Worm (Caenorhabditis elegans): ENCODE results near the gene daf-2.

Gene daf-2

DNA sequence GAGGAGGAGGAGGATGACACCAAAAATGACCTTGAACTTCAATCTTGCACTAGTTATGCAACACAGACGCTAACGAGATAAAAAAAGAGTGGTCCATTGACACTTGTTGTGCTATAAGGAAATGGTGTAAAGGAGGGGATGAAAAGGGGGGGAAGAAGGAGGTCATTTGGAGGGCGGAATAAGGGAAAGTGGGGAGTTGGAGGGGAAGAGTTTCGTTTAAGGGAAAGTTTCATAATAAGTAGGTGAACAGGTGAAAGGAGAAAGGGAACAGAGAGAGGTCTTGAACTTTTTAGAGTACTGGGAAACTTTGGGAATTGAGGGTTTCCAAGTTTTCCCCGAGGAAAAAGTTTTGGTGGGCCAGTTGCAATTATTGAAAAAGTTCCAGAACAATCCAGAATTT is 7.3 kb upstream of the daf-2 start:
- TF ChIP-seq W03F9.2 (tag; optimal IDR thresholded peaks at IDR 0.05) (no peak), dao-5 (tag; optimal IDR thresholded peaks at IDR 0.05) (no peak), him-1 (tag; optimal IDR thresholded peaks at IDR 0.05) (no peak)

ce11 chrIII:3047040-3047439 is 6.4 kb upstream of the daf-2 start, which contains the start of gene cutl-25:
Gene cutl-25 (minus strand): TSS chrIII:3047140.
- no peak for TF ChIP-seq dao-5 (tag; optimal IDR thresholded peaks at IDR 0.05)
- no peak for TF ChIP-seq him-1 (tag; optimal IDR thresholded peaks at IDR 0.05)
- TF ChIP-seq W03F9.2 (tag; optimal IDR thresholded peaks at IDR 0.05), result no peak

ce11 chrIII:3037346-3037745 is 3.3 kb downstream of the daf-2 start:
- no peak for TF ChIP-seq him-1 (tag; optimal IDR thresholded peaks at IDR 0.05)

DNA sequence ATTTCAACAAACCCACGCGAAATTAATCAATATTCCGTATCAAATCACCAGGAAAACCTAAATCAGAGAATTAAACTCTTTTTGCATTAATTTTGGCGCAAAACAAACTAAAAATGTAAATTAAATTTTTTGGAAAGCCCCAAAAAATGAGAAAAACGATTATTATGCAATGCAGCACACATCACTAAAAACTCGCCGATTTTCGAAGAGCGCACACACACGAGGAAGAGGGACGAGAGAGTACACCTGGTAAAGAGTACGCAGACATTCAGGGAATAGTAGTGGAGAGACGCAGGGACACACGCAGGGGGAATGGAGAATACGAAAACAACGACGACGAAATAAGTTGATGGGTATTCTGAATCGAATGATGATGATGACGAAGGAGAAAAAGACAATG is 4.7 kb downstream of the daf-2 start:
- no peak for TF ChIP-seq dao-5 (tag; optimal IDR thresholded peaks at IDR 0.05)
- no peak for TF ChIP-seq him-1 (tag; optimal IDR thresholded peaks at IDR 0.05)
- no peak for TF ChIP-seq W03F9.2 (tag; optimal IDR thresholded peaks at IDR 0.05)

ce11 chrIII:3034458-3034857 is 6.2 kb downstream of the daf-2 start:
- TF ChIP-seq dao-5 (tag; optimal IDR thresholded peaks at IDR 0.05), result no peak
- TF ChIP-seq W03F9.2 (tag; optimal IDR thresholded peaks at IDR 0.05), result no peak
- no peak for TF ChIP-seq him-1 (tag; optimal IDR thresholded peaks at IDR 0.05)

DNA sequence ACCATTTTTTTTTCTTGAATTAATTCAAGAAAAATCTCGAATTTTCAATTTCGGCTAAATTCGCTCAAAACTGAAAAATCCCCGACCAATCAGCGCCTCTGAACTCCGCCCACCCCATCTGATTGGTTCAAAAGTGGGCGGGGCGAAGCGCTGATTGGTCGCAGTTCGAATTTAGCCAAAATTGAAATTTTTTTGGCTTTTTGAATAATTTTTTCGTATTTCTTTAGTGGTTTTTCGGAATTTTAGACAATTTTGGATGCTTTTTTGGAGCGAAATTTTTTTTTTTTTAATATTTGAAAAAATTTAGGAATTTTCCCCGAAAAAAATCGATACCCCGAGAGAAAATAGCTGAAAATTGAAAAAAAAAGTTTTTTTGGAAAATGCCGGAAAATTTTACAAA is 6.7 kb downstream of the daf-2 start:
- TF ChIP-seq him-1 (tag; optimal IDR thresholded peaks at IDR 0.05), result no peak
- no peak for TF ChIP-seq W03F9.2 (tag; optimal IDR thresholded peaks at IDR 0.05)
- no peak for TF ChIP-seq dao-5 (tag; optimal IDR thresholded peaks at IDR 0.05)

DNA sequence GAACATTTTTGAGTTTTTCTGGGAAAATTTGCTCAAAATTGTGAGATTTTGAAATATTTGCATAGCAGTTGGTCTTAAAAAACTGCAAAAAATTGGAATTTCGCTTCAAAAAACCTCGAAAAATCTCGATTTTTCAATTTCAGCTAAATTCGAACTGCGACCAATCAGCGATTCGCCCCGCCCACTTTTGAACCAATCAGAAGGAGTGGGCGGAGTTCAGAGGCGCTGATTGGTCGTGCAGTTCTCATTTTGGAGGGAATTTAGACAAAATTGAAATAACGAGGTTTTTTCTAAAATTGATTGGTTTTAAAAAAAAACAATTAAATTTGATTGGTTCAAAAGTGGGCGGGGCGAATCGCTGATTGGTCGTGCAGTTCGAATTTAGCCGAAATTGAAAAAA is 7.1 kb downstream of the daf-2 start:
- TF ChIP-seq dao-5 (tag; optimal IDR thresholded peaks at IDR 0.05) (no peak), W03F9.2 (tag; optimal IDR thresholded peaks at IDR 0.05) (no peak)

DNA sequence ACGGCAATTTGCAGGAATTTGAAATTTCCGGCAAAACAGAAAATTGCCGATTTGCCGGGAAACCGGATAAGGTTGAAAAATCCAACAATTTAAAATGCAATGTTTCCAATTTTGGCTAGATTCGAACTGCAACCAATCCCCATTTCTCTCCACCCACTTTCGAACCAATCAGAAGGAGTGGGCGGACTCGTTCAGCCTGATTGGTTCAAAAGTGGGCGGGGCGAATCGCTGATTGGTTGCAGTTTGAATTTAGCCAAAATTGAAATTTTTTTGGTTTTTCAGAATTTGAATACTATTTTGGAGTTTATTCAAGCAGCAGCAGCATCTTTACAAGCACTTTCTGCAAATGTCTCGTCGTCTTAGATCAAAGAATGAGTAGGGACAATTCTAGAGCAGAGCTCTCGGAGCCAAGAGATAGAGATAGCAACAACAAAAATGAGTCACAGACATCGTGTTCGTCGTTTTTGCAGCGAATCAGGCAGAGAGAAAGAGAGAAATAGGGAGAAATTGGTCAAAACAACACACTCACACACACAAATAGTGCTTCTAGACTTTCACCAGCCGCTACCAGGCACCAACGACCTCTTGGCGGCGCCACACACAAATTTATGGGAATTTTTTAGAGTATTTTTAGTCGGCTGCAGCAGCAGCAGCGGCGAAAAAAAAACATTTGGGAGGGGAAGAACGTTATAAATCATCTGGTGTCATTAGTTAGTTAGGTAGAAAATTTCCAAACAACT is 9.5 kb downstream of the daf-2 start:
- TF ChIP-seq dao-5 (tag; optimal IDR thresholded peaks at IDR 0.05), result no peak
- TF ChIP-seq him-1 (tag; optimal IDR thresholded peaks at IDR 0.05), result no peak
- TF ChIP-seq W03F9.2 (tag; optimal IDR thresholded peaks at IDR 0.05), result no peak

DNA sequence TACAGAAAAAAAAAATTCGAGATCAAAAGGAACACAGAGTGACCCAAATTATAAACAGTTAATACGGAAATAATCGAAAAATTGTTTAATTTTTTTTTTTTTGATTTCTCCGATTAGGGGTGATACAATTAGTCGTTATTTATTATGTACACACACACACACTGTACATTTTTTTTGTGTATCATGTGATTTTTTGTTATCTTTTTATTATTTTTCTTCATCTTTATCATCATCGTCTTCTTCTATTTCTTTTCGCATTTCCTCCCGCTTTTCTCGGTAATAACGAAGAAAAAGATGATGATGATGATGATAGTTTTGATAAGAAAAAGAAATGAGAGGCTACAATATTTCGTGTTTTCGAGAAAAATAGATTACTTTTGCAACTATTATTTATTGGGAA is 10.8 kb downstream of the daf-2 start:
- no peak for TF ChIP-seq W03F9.2 (tag; optimal IDR thresholded peaks at IDR 0.05)
- TF ChIP-seq him-1 (tag; optimal IDR thresholded peaks at IDR 0.05), result no peak
- TF ChIP-seq dao-5 (tag; optimal IDR thresholded peaks at IDR 0.05), result no peak

ce11 chrIII:3026679-3027078 is 14.0 kb downstream of the daf-2 start:
- TF ChIP-seq W03F9.2 (tag; optimal IDR thresholded peaks at IDR 0.05) (no peak), him-1 (tag; optimal IDR thresholded peaks at IDR 0.05) (no peak), dao-5 (tag; optimal IDR thresholded peaks at IDR 0.05) (no peak)

DNA sequence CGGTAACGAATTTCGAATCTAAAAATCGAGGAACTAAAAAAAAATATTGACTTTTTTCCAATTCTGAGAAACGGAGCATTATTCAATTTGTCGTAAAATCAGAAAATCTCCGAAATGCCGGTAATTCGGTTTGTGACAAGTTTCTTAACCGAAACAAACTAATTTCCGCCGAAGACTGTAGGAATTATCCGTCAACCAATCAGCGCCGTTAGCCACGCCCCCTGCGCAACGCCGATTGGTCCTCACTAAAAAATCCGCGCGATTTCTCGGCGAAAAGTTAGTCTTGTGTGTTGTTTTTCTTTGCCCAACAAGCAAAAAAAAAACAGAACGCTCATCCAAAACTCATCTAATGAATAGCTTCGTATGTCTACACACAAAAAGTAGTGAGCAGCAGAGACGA is 20.6 kb downstream of the daf-2 start:
- TF ChIP-seq him-1 (tag; optimal IDR thresholded peaks at IDR 0.05), result no peak
- TF ChIP-seq W03F9.2 (tag; optimal IDR thresholded peaks at IDR 0.05), result no peak
- no peak for TF ChIP-seq dao-5 (tag; optimal IDR thresholded peaks at IDR 0.05)

- no peak for TF ChIP-seq W03F9.2 (tag; optimal IDR thresholded peaks at IDR 0.05)
- TF ChIP-seq dao-5 (tag; optimal IDR thresholded peaks at IDR 0.05), result no peak
- TF ChIP-seq him-1 (tag; optimal IDR thresholded peaks at IDR 0.05), result no peak
These were observed 21.8 kb downstream of the daf-2 start for ce11 chrIII:3018822-3019221.

DNA sequence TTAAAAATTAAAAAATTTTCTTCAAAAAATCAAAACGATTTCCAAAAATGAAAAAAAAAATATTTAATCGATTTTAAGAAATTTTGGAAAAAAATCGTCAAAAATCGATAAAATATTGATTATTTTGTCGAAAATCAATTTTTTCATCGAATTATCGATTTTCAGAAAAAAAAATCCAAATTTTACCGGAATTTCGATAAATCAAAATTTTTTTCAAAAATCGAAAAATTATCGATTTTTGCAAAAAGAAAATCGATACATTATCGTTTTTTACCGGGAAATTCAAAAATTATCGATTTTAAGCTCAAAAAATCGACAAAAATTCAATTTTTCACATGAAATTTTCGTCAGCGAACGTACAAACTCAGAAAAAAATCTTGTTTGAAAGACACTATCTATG is 45.4 kb downstream of the daf-2 start:
- TF ChIP-seq him-1 (tag; optimal IDR thresholded peaks at IDR 0.05), result no peak
- TF ChIP-seq W03F9.2 (tag; optimal IDR thresholded peaks at IDR 0.05), result no peak
- TF ChIP-seq dao-5 (tag; optimal IDR thresholded peaks at IDR 0.05), result no peak

- TF ChIP-seq W03F9.2 (tag; optimal IDR thresholded peaks at IDR 0.05) (no peak), him-1 (tag; optimal IDR thresholded peaks at IDR 0.05) (no peak), dao-5 (tag; optimal IDR thresholded peaks at IDR 0.05) (no peak)
These were observed 46.7 kb downstream of the daf-2 start for ce11 chrIII:2993963-2994362.

DNA sequence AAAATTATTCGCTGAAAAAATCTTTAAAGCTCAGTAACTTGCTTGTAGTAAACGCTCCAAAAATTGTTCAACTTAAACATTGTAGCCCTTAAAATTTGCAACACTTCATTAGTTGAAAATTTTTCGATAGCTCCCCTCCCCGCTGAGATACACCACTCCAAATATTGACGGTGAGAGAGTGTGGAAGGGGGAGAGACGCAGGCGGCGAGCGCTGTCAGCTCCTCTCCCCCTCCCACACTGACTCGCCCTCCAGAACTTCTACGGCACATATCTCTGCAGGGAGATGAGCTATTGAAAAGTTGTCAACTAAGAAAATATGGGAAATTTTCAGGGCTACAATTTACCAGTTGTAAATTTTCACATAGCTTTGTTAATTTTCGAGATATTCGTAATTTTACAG is 48.4 kb downstream of the daf-2 start:
- no peak for TF ChIP-seq dao-5 (tag; optimal IDR thresholded peaks at IDR 0.05)
- TF ChIP-seq him-1 (tag; optimal IDR thresholded peaks at IDR 0.05), result no peak
- TF ChIP-seq W03F9.2 (tag; optimal IDR thresholded peaks at IDR 0.05), result no peak
